Worm (Caenorhabditis elegans) whole organism, L4/young adult: ENCODE data around the gene F21C10.19.
A peak's percentile ranks its signal among the peaks of the same experiment; 100 is the strongest.

Source experiments
- W03F9.2 ChIP-seq: fragments of 150-350 bp; optimal IDR thresholded peaks from 2 replicates; lab custom pipeline; 2014; ENCODE audit warnings: missing biosample characterization, missing genetic modification characterization
- dao-5 ChIP-seq: sonication (generic microtip); optimal IDR thresholded peaks from 2 replicates; lab custom pipeline; 2016; ENCODE audit warnings: missing genotype, missing genetic modification characterization, moderate library complexity, missing compliant biosample characterization
- him-1 ChIP-seq: sonication (generic microtip); optimal IDR thresholded peaks from 2 replicates; lab custom pipeline; 2016; ENCODE audit warnings: missing genotype, missing genetic modification reagents, missing genetic modification characterization, missing compliant biosample characterization

- TF ChIP-seq dao-5 (tag; lab: Kevin White, UChicago) (no peak), W03F9.2 (tag; lab: Kevin White, UChicago) (peak; percentile 32), him-1 (tag; lab: Kevin White, UChicago) (no peak)
Measured at ce11 chrV:9095613-9096317, 35.1 kb upstream of the F21C10.19 start, which contains the start of gene F21C10.10.
